Worm (Caenorhabditis elegans) whole organism, L1 larva: Measurements from ENCODE around the gene M7.8.
A peak's percentile ranks its signal among the peaks of the same experiment; 100 is the strongest.

ENCODE experiments used
- C34B4.2 ChIP-seq: sonication (generic microtip); optimal IDR thresholded peaks from 2 replicates; lab custom pipeline; 2017; ENCODE audit warnings: mild to moderate bottlenecking, missing genetic modification characterization, missing compliant biosample characterization
- Y116A8C.19 ChIP-seq: sonication (generic microtip); optimal IDR thresholded peaks from 2 replicates; lab custom pipeline; 2016; ENCODE audit warnings: missing compliant biosample characterization, missing genetic modification characterization, borderline replicate concordance
- aha-1 ChIP-seq: fragments of 150-350 bp; optimal IDR thresholded peaks from 2 replicates; lab custom pipeline; 2014; ENCODE audit warnings: missing biosample characterization, missing genetic modification characterization
- alr-1 ChIP-seq: fragments of 200-800 bp; sonication (Bioruptor generic); optimal IDR thresholded peaks from 2 replicates; lab custom pipeline; 2018; ENCODE audit warnings: borderline replicate concordance, mild to moderate bottlenecking, missing genetic modification characterization, missing compliant biosample characterization
- blmp-1 ChIP-seq: fragments of 150-350 bp; optimal IDR thresholded peaks from 2 replicates; lab custom pipeline; 2014; ENCODE audit warnings: missing biosample characterization, missing genetic modification characterization
- egl-27 ChIP-seq, 2 experiments: fragments of 150-350 bp in 1 of 2; sonication (generic microtip); optimal IDR thresholded peaks; 3 replicates each; lab custom pipeline; 2017 to 2018; ENCODE audit warnings: missing biosample characterization in 2 of 2, missing genetic modification characterization in 2 of 2, missing genetic modification reagents in 2 of 2
- elt-3 ChIP-seq, 6 experiments: fragments of 150-350 bp in 1 of 6; sonication (generic microtip); optimal IDR thresholded peaks; 2 replicates each; lab custom pipeline; 2017 to 2018; ENCODE audit warnings: missing biosample characterization in 6 of 6, missing genetic modification characterization in 6 of 6, inconsistent platforms in 1 of 6
- ets-5 ChIP-seq: fragments of 200-800 bp; sonication (Bioruptor generic); IDR thresholded peaks from 2 replicates; pipeline ENCODE4 v1.3.6; 2022; ENCODE audit warnings: missing genetic modification characterization, missing compliant biosample characterization
- fkh-10 ChIP-seq: sonication (generic microtip); optimal IDR thresholded peaks from 2 replicates; lab custom pipeline; 2017; ENCODE audit warnings: missing biosample characterization, missing genetic modification reagents, missing genetic modification characterization
- fkh-4 ChIP-seq: sonication (generic microtip); optimal IDR thresholded peaks from 2 replicates; lab custom pipeline; 2016; ENCODE audit warnings: missing compliant biosample characterization, missing genetic modification characterization, borderline replicate concordance
- fkh-8 ChIP-seq: sonication (generic microtip); optimal IDR thresholded peaks from 2 replicates; lab custom pipeline; 2016; ENCODE audit warnings: mild to moderate bottlenecking, missing genetic modification characterization, missing compliant biosample characterization
- grh-1 ChIP-seq: fragments of 200-800 bp; sonication (Bioruptor generic); IDR thresholded peaks from 2 replicates; pipeline ENCODE4 v1.3.6; 2022; ENCODE audit warnings: missing genetic modification reagents, missing genetic modification characterization, missing compliant biosample characterization
- isw-1 ChIP-seq: fragments of 200-800 bp; sonication (Bioruptor generic); IDR thresholded peaks from 2 replicates; pipeline ENCODE4 v1.3.6; 2022; ENCODE audit warnings: missing genetic modification characterization, missing compliant biosample characterization
- jun-1 ChIP-seq: fragments of 150-350 bp; optimal IDR thresholded peaks from 2 replicates; lab custom pipeline; 2014; ENCODE audit warnings: missing biosample characterization, missing genetic modification reagents, missing genetic modification characterization
- lin-13 ChIP-seq: fragments of 150-350 bp; optimal IDR thresholded peaks from 2 replicates; lab custom pipeline; 2014; ENCODE audit warnings: missing biosample characterization, missing genetic modification reagents, missing genetic modification characterization
- lin-35 ChIP-seq, 2 experiments: fragments of 150-350 bp; optimal IDR thresholded peaks; 2 replicates each; lab custom pipeline; 2014; ENCODE audit warnings: missing biosample characterization in 2 of 2, missing genetic modification characterization in 2 of 2, missing genetic modification reagents in 2 of 2
- lsy-2 ChIP-seq, 2 experiments: fragments of 150-350 bp; optimal IDR thresholded peaks; 2 replicates each; lab custom pipeline; 2014; ENCODE audit warnings: missing biosample characterization in 2 of 2, missing genetic modification characterization in 2 of 2
- mab-9 ChIP-seq: fragments of 200-800 bp; sonication (Bioruptor generic); IDR thresholded peaks from 2 replicates; pipeline ENCODE4 v1.3.6; 2022; ENCODE audit warnings: missing genetic modification reagents, missing genetic modification characterization, missing compliant biosample characterization
- mdl-1 ChIP-seq, 2 experiments: fragments of 150-350 bp; optimal IDR thresholded peaks; 2 replicates each; lab custom pipeline; 2014 to 2017; ENCODE audit warnings: missing biosample characterization in 2 of 2, missing genetic modification characterization in 2 of 2, inconsistent platforms in 1 of 2
- mef-2 ChIP-seq: fragments of 150-350 bp; optimal IDR thresholded peaks from 2 replicates; lab custom pipeline; 2014; ENCODE audit warnings: missing biosample characterization, missing genetic modification characterization
- mep-1 ChIP-seq: fragments of 150-350 bp; optimal IDR thresholded peaks from 2 replicates; lab custom pipeline; 2014; ENCODE audit warnings: missing biosample characterization, missing genetic modification characterization
- nhr-19 ChIP-seq: fragments of 200-800 bp; sonication (Bioruptor generic); conservative IDR thresholded peaks from 2 replicates; pipeline ENCODE4 v1.3.6; 2022; ENCODE audit warnings: missing genetic modification characterization, missing compliant biosample characterization
- nhr-20 ChIP-seq: sonication (generic microtip); optimal IDR thresholded peaks from 2 replicates; lab custom pipeline; 2016; ENCODE audit warnings: mild to moderate bottlenecking, missing genetic modification characterization, missing compliant biosample characterization
- nhr-237 ChIP-seq: fragments of 150-350 bp; optimal IDR thresholded peaks from 2 replicates; lab custom pipeline; 2014; ENCODE audit warnings: missing biosample characterization, missing genetic modification characterization
- nhr-71 ChIP-seq: sonication (generic microtip); optimal IDR thresholded peaks from 2 replicates; lab custom pipeline; 2016; ENCODE audit warnings: mild to moderate bottlenecking, missing genetic modification characterization, moderate library complexity, missing compliant biosample characterization
- nhr-84 ChIP-seq: sonication (generic microtip); optimal IDR thresholded peaks from 2 replicates; lab custom pipeline; 2017; ENCODE audit warnings: missing biosample characterization, missing genetic modification characterization
- nhr-85 ChIP-seq: sonication (generic microtip); peaks from one replicate; lab custom pipeline; 2016; ENCODE audit warnings: missing genetic modification characterization, inconsistent platforms, missing compliant biosample characterization
- nhr-90 ChIP-seq: sonication (generic microtip); optimal IDR thresholded peaks from 2 replicates; lab custom pipeline; 2016; ENCODE audit warnings: mild to moderate bottlenecking, missing genetic modification characterization, missing compliant biosample characterization; ENCODE audit not compliant: poor library complexity
- pax-3 ChIP-seq: fragments of 200-800 bp; sonication (Bioruptor generic); optimal IDR thresholded peaks from 2 replicates; lab custom pipeline; 2018; ENCODE audit warnings: mild to moderate bottlenecking, missing genetic modification characterization, moderate library complexity, missing compliant biosample characterization
- rnt-1 ChIP-seq: sonication (generic microtip); optimal IDR thresholded peaks from 2 replicates; lab custom pipeline; 2016; ENCODE audit warnings: mild to moderate bottlenecking, missing genetic modification characterization, moderate library complexity, missing compliant biosample characterization
- snu-23 ChIP-seq: sonication (generic microtip); optimal IDR thresholded peaks from 2 replicates; lab custom pipeline; 2016; ENCODE audit warnings: missing genetic modification characterization, missing compliant biosample characterization
- sptf-1 ChIP-seq: fragments of 150-350 bp; optimal IDR thresholded peaks from 2 replicates; lab custom pipeline; 2014; ENCODE audit warnings: missing biosample characterization, missing genetic modification characterization
- sup-37 ChIP-seq: fragments of 200-800 bp; sonication (Bioruptor generic); optimal IDR thresholded peaks from 2 replicates; lab custom pipeline; 2018; ENCODE audit warnings: mild to moderate bottlenecking, missing genetic modification characterization, missing compliant biosample characterization
- swsn-7 ChIP-seq: sonication (generic microtip); optimal IDR thresholded peaks from 2 replicates; lab custom pipeline; 2016; ENCODE audit warnings: missing genetic modification characterization, missing compliant biosample characterization
- tbx-2 ChIP-seq: sonication (generic microtip); optimal IDR thresholded peaks from 2 replicates; lab custom pipeline; 2016; ENCODE audit warnings: missing genetic modification characterization, missing compliant biosample characterization
- tlp-1 ChIP-seq: fragments of 150-350 bp; optimal IDR thresholded peaks from 2 replicates; lab custom pipeline; 2014; ENCODE audit warnings: missing biosample characterization, missing genetic modification characterization
- unc-30 ChIP-seq: sonication (generic microtip); optimal IDR thresholded peaks from 2 replicates; lab custom pipeline; 2017; ENCODE audit warnings: missing biosample characterization, missing genetic modification characterization
- unc-62 ChIP-seq: fragments of 150-350 bp; optimal IDR thresholded peaks from 2 replicates; lab custom pipeline; 2014; ENCODE audit warnings: missing biosample characterization, missing genetic modification reagents, missing genetic modification characterization
- vab-15 ChIP-seq: sonication (generic microtip); optimal IDR thresholded peaks from 2 replicates; lab custom pipeline; 2017; ENCODE audit warnings: missing genotype, mild to moderate bottlenecking, missing genetic modification characterization, missing compliant biosample characterization
- xbp-1 ChIP-seq: sonication (generic microtip); optimal IDR thresholded peaks from 2 replicates; lab custom pipeline; 2016; ENCODE audit warnings: missing genetic modification characterization, missing compliant biosample characterization
- zag-1 ChIP-seq: fragments of 150-350 bp; optimal IDR thresholded peaks from 2 replicates; lab custom pipeline; 2014; ENCODE audit warnings: missing biosample characterization, missing genetic modification characterization

The M7.8 gene

DNA sequence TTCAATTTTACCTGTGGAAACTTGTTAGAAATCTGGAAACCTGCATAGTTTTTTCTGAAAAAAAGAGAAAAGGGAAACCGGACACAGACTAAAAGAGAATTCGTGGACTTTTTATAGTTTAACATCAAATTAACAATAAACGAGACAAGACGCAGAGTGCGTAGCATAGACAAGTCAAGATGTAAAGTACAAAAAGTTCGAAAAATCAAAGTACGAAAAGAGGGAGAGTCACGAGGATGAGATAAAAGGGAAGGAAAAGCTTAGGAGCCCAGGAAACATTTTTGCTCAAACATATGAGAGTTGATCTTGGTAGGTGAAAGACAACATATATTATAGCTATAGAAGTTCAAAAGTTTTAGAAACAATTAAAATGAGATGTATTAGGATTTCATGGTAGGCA is 2.9 kb upstream of the M7.8 start, which contains the start of gene M7.12 (continued):
- TF ChIP-seq nhr-237 (tag; lab: Kevin White, UChicago) (no peak), ets-5 (GFP tag; lab: Robert Waterston, UW) (no peak), jun-1 (tag; lab: Kevin White, UChicago) (no peak), nhr-20 (tag; lab: Kevin White, UChicago) (peak; percentile 47), tbx-2 (tag; lab: Kevin White, UChicago) (no peak), C34B4.2 (tag; lab: Kevin White, UChicago) (no peak), lin-13 (GFP tag; lab: Kevin White, UChicago) (no peak), zag-1 (tag; lab: Kevin White, UChicago) (no peak), nhr-85 (tag; lab: Kevin White, UChicago) (no peak), Y116A8C.19 (no peak), grh-1 (GFP tag; lab: Robert Waterston, UW) (no peak), vab-15 (tag; lab: Kevin White, UChicago) (no peak), sup-37 (GFP tag; lab: Kevin White, UChicago) (no peak), swsn-7 (peak; percentile 20), isw-1 (GFP tag; lab: Robert Waterston, UW) (no peak), fkh-8 (tag; lab: Kevin White, UChicago) (peak; percentile 48), egl-27 (tag; optimal IDR thresholded peaks at IDR 0.05; lab: Kevin White, UChicago) (no peak), unc-30 (no peak), nhr-71 (tag; lab: Kevin White, UChicago) (peak; percentile 69), tlp-1 (tag; lab: Kevin White, UChicago) (no peak), alr-1 (tag; lab: Kevin White, UChicago) (no peak), mab-9 (GFP tag; lab: Robert Waterston, UW) (no peak), lsy-2 (tag; optimal IDR thresholded peaks at IDR 0.05; lab: Kevin White, UChicago) (peak in 1 of 2 experiments; percentile 12), xbp-1 (tag; lab: Kevin White, UChicago) (peak; percentile 1), mep-1 (peak; percentile 10), unc-62 (no peak), aha-1 (tag; lab: Kevin White, UChicago) (no peak), pax-3 (tag; lab: Kevin White, UChicago) (no peak)

DNA sequence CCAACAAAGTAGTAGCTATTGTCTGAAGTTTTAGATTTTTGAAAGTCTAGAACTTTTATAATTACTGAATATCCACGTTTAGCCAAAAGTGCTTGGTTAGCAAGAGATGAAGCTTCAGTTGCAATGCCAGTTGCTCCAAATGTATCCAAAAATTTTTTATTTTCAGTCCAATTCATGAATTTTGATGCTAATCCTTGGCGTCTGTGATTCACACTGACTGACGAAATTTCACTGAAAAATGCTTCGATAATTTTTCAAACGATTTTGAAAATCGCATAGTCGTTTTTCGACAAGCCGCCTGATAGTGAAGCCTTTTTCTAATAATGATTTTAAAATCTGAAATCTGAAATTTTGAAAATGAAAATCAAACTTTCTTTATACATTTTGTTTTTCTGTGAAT is 833 bp downstream of the M7.8 start:
- TF ChIP-seq xbp-1 (tag; lab: Kevin White, UChicago): no peak
- no peak for TF ChIP-seq blmp-1
- no peak for TF ChIP-seq sptf-1 (tag; lab: Kevin White, UChicago)
- TF ChIP-seq nhr-71 (tag; lab: Kevin White, UChicago): no peak
- no peak for TF ChIP-seq nhr-19 (GFP tag; lab: Robert Waterston, UW)
- no peak for TF ChIP-seq mdl-1 (tag; optimal IDR thresholded peaks at IDR 0.05; lab: Kevin White, UChicago)
- no peak for TF ChIP-seq nhr-84 (tag; lab: Kevin White, UChicago)
- no peak for TF ChIP-seq rnt-1 (tag; lab: Kevin White, UChicago)
- no peak for TF ChIP-seq fkh-10
- TF ChIP-seq mef-2 (tag; lab: Kevin White, UChicago): no peak
- no peak for TF ChIP-seq jun-1 (tag; lab: Kevin White, UChicago)
- TF ChIP-seq snu-23: no peak
- TF ChIP-seq, all 84 proteins: peak for 0

DNA sequence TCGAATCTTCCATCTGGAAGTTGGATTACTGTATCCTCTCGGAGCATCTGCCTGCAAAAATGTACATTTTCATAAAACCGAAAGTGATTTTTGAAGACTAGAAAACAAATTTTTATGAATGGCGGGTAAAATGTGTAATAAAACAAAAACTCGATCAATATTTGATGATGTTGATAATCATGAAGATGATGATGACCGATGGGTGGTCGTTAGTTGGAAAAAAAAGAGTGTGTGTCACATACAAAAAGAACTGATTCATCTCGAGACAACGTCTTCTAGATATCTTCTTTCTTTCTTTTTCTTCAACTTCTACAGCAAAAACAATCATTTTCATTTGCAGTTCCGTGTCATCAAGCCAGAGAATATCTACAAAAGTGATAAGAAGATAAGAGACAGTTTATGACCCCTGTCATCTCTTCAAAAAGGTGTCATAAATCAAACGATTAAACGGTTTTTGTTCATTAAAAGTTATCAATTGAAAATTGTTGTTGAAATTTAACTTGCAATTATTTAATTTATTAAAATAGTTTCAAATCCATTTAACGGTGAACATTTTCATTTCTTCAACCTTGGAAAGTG is 2.3 kb downstream of the M7.8 start, which contains the start of gene bcc-1:
Gene bcc-1 (minus strand): TSS at position 51 of the 579 bp plus-strand sequence.
- TF ChIP-seq lsy-2 (tag; optimal IDR thresholded peaks at IDR 0.05; lab: Kevin White, UChicago) (peak in 1 of 2 experiments; percentile 37), blmp-1 (peak; percentile 54), nhr-71 (tag; lab: Kevin White, UChicago) (peak; percentile 31), elt-3 (tag; optimal IDR thresholded peaks at IDR 0.05; lab: Kevin White, UChicago) (peak in 5 of 6 experiments; percentile 31 to 95 (median 81)), nhr-237 (tag; lab: Kevin White, UChicago) (no peak), lin-35 (GFP tag; optimal IDR thresholded peaks at IDR 0.05; lab: Kevin White, UChicago) (peak in 1 of 2 experiments; percentile 34), mab-9 (GFP tag; lab: Robert Waterston, UW) (no peak), nhr-90 (tag; lab: Kevin White, UChicago) (peak; percentile 12), nhr-20 (tag; lab: Kevin White, UChicago) (peak; percentile 51), snu-23 (peak; percentile 32), rnt-1 (tag; lab: Kevin White, UChicago) (no peak), alr-1 (tag; lab: Kevin White, UChicago) (no peak), fkh-4 (tag; lab: Kevin White, UChicago) (no peak), xbp-1 (tag; lab: Kevin White, UChicago) (no peak)
- TF ChIP-seq, all 84 proteins: peak for 8
